Worm (Caenorhabditis elegans): ENCODE measurements around the gene abu-13.

- TF ChIP-seq him-1 (tag; optimal IDR thresholded peaks at IDR 0.05) (no peak), dao-5 (tag; optimal IDR thresholded peaks at IDR 0.05) (no peak), W03F9.2 (tag; optimal IDR thresholded peaks at IDR 0.05) (no peak)
Measured at ce11 chrIII:6953373-6953772, 7.7 kb upstream of the abu-13 start.
